Worm (Caenorhabditis elegans) whole organism, early embryonic: ENCODE measurements around the gene nep-1.

ENCODE experiments used
- ama-1 ChIP-seq: fragments of 150-350 bp; optimal IDR thresholded peaks from 2 replicates; lab custom pipeline; 2014
- flt-1 ChIP-seq: fragments of 200-800 bp; sonication (Bioruptor generic); IDR thresholded peaks from 2 replicates; pipeline ENCODE4 v1.3.6; 2022; ENCODE audit warnings: missing genetic modification characterization, missing compliant biosample characterization

DNA sequence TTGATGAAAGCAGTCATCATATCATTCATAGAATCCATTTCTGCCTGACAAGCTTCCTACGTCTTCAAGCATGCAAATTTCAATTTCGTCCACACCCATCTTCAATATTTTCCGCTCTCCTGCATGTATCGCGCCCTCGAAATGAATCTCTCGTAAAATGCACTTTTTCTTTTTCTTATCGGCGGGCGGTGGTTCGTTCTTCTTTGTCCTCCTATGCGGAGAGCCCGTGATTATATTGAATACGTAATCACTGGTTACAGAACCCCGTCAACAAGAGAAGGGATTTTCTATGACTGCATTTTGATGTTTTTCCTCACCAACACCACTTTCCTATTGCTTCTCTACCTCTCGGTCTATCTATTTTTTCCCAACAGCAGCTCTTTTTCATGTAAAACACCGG, 20.4 kb downstream of the nep-1 start:
- TF ChIP-seq ama-1 (lab: Kevin White, UChicago) (peak; percentile 51), flt-1 (no peak)
